Worm (Caenorhabditis elegans): ENCODE data around the gene famk-1.

The famk-1 gene

DNA sequence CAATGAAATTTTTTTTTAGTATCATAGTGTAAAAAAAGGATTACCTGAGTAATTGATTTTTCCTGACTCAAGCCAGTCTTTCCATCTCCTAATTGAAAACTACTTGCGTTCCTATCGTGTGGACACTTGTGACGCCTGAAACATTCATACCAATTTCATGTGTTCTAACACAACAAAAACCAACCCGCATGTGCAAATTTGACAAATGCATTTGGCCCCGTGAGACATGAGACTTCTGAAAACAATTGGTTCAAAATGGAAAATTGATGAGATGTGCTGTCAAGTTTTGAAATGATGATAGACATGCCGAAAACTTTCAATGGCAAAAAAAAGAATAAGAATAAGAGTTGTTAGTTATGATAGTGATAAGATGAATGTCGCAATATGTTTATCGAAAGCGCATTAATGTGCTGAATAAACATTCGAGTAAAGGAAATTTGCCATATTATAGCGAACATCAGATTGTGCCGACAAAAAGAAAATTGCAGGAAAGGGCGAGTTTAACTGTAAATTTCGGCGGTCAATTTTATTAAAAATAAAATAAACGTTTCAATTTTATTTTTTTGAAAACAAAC is 17.4 kb upstream of the famk-1 start, which contains the start of gene H03A11.2:
Gene H03A11.2, minus strand, starts transcription at position 252 of the 575 bp plus-strand sequence.
- TF ChIP-seq pag-3 (tag; optimal IDR thresholded peaks at IDR 0.05; ENCODE audit: borderline replicate concordance, insufficient read depth) (no peak), efl-1 (optimal IDR thresholded peaks at IDR 0.05) (no peak), efl-1 (GFP tag; optimal IDR thresholded peaks at IDR 0.05 in 1 of 2) (peak in 1 of 2 experiments; percentile 84), nhr-85 (tag) (no peak), elt-2 (tag; optimal IDR thresholded peaks at IDR 0.05) (peak; percentile 26), nhr-12 (tag; optimal IDR thresholded peaks at IDR 0.05) (no peak), hpl-2 (GFP tag; optimal IDR thresholded peaks at IDR 0.05) (no peak)

DNA sequence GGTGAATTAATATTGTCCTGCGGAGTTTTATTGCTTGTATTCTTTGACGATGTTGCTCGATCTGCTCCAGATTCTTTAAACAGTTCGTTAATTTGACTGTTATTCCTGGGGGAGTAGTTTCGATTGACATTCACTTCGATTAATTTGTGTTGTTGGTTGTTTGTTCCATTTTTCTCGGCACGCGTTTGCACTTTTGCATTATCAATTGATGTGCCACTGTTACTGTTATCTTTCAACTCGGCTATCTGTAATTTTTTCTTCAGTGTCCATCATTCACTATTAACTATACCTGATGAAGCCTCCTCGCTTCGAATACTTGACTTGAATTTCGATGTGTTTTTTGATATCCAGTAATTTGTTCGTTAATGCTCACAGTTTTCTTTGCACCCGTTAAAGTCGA is 16.1 kb upstream of the famk-1 start:
- TF ChIP-seq elt-2 (tag; optimal IDR thresholded peaks at IDR 0.05) (peak; percentile 8), ets-5 (GFP tag; IDR thresholded peaks at IDR 0.05) (no peak), lsy-2 (tag; optimal IDR thresholded peaks at IDR 0.05) (no peak), efl-1 (optimal IDR thresholded peaks at IDR 0.05) (no peak), efl-1 (GFP tag; optimal IDR thresholded peaks at IDR 0.05 in 1 of 2) (peak in 1 of 2 experiments; percentile 84), lin-39 (tag; optimal IDR thresholded peaks at IDR 0.05) (no peak), nhr-90 (tag; optimal IDR thresholded peaks at IDR 0.05; ENCODE audit: poor library complexity) (no peak), ceh-90 (tag; optimal IDR thresholded peaks at IDR 0.05) (no peak)

DNA sequence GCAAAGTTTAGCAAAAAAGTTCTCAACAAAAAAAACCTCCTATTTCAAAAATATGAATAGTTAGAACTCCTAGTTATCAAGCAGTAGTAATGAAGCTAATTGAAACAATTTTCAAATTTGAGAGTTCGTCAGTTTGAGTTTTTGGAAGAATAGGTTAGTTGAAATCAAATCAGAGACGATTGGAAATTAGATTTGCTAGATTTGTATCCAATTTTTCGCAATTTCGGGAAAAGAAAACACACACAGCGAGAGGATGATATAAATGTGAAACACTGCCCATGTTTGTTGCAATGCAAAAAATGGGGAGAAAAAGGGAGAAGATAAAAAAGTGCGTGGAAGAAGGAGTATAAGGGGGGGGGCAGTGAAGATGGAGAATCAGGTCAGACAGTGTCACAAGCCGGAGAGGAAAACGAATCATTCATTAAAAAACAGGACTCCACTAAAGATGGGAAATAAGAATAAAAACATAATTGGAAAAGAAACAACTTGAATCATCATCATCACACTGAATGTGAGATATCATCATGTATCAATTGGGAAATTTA is 12.2 kb upstream of the famk-1 start:
- TF ChIP-seq unc-30 (tag; optimal IDR thresholded peaks at IDR 0.05) = no peak
- peak; percentile 10 for TF ChIP-seq tbx-2 (tag; optimal IDR thresholded peaks at IDR 0.05)
- TF ChIP-seq lsy-2 (tag; optimal IDR thresholded peaks at IDR 0.05) = peak in 1 of 2 experiments; percentile 1
- TF ChIP-seq nhr-71 (tag; optimal IDR thresholded peaks at IDR 0.05) = peak; percentile 7
- TF ChIP-seq blmp-1 (tag; optimal IDR thresholded peaks at IDR 0.05) = peak; percentile 86
- TF ChIP-seq grh-1 (GFP tag; IDR thresholded peaks at IDR 0.05) = no peak
- TF ChIP-seq lin-14 (GFP tag; optimal IDR thresholded peaks at IDR 0.05) = peak; percentile 65
- no peak for TF ChIP-seq aha-1 (tag; optimal IDR thresholded peaks at IDR 0.05)

DNA sequence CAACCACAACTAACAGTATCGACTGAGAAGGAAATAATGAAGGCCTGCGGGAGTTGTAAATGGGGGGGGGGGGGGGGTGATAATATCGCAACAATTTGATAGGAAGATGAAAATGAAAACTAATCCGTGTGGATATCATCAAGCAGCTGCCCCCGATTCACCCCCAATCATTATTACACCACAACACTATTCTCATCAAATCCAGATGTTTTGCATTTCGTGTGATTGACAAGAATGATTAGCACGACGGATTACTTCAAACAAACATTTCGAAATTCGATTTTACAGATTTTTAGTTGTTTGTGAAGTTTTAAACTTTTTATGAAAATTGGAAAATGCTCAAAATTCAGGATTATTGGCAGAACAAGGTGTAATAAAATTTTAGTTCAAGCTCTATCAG is 11.1 kb upstream of the famk-1 start:
- TF ChIP-seq mab-9 (GFP tag; IDR thresholded peaks at IDR 0.05) = no peak
- TF ChIP-seq skn-1 (tag; optimal IDR thresholded peaks at IDR 0.05) = peak; percentile 2
- TF ChIP-seq lin-14 (GFP tag; optimal IDR thresholded peaks at IDR 0.05) = peak; percentile 28
- no peak for TF ChIP-seq fos-1 (tag; optimal IDR thresholded peaks at IDR 0.05)
- no peak for TF ChIP-seq isw-1 (GFP tag; IDR thresholded peaks at IDR 0.05)
- no peak for TF ChIP-seq hlh-17 (GFP tag; optimal IDR thresholded peaks at IDR 0.05; ENCODE audit: borderline replicate concordance)
- no peak for TF ChIP-seq aha-1 (tag; optimal IDR thresholded peaks at IDR 0.05)
- TF ChIP-seq nhr-20 (tag; optimal IDR thresholded peaks at IDR 0.05) = no peak
- no peak for TF ChIP-seq efl-1 (optimal IDR thresholded peaks at IDR 0.05)
- TF ChIP-seq efl-1 (GFP tag; optimal IDR thresholded peaks at IDR 0.05 in 1 of 2) = no peak
- TF ChIP-seq alr-1 (tag; optimal IDR thresholded peaks at IDR 0.05; ENCODE audit: borderline replicate concordance) = no peak
- TF ChIP-seq tbx-2 (tag; optimal IDR thresholded peaks at IDR 0.05) = no peak
- TF ChIP-seq aly-2 (tag; optimal IDR thresholded peaks at IDR 0.05) = no peak
- no peak for TF ChIP-seq fkh-8 (tag; optimal IDR thresholded peaks at IDR 0.05)
- TF ChIP-seq fkh-4 (tag; optimal IDR thresholded peaks at IDR 0.05; ENCODE audit: borderline replicate concordance) = peak; percentile 88
- TF ChIP-seq dsc-1 (tag; optimal IDR thresholded peaks at IDR 0.05) = peak; percentile 96
- TF ChIP-seq lin-35 (GFP tag; optimal IDR thresholded peaks at IDR 0.05) = no peak
- no peak for TF ChIP-seq efl-3 (GFP tag; optimal IDR thresholded peaks at IDR 0.05)
- no peak for TF ChIP-seq grh-1 (GFP tag; IDR thresholded peaks at IDR 0.05)
- no peak for TF ChIP-seq ama-1 (optimal IDR thresholded peaks at IDR 0.05)
- peak; percentile 21 for TF ChIP-seq unc-130 (tag; optimal IDR thresholded peaks at IDR 0.05)
- no peak for TF ChIP-seq snpc-4 (tag; optimal IDR thresholded peaks at IDR 0.05)
- TF ChIP-seq rnt-1 (tag; optimal IDR thresholded peaks at IDR 0.05) = peak; percentile 56

All from whole organism, L1 larva.